Worm (Caenorhabditis elegans) whole organism, L3 larva: ENCODE results near the gene mat-2.

Source experiments
- aly-2 ChIP-seq: fragments of 150-350 bp; optimal IDR thresholded peaks from 2 replicates; lab custom pipeline; 2014; ENCODE audit warnings: missing biosample characterization, missing genetic modification characterization
- ceh-28 ChIP-seq: fragments of 150-350 bp; optimal IDR thresholded peaks from 2 replicates; lab custom pipeline; 2014; ENCODE audit warnings: missing biosample characterization, missing genetic modification reagents, missing genetic modification characterization
- fos-1 ChIP-seq: fragments of 150-350 bp; optimal IDR thresholded peaks from 2 replicates; lab custom pipeline; 2014; ENCODE audit warnings: missing biosample characterization, missing genetic modification characterization
- lin-15B ChIP-seq: fragments of 150-350 bp; optimal IDR thresholded peaks from 2 replicates; lab custom pipeline; 2014; ENCODE audit warnings: missing biosample characterization, missing genetic modification characterization
- nfya-1 ChIP-seq: sonication (generic microtip); optimal IDR thresholded peaks from 2 replicates; lab custom pipeline; 2017; ENCODE audit warnings: missing genetic modification characterization, mild to moderate bottlenecking, missing compliant biosample characterization, antibody characterized with exemption, moderate library complexity; ENCODE audit not compliant: insufficient read depth
- nhr-237 ChIP-seq: fragments of 150-350 bp; optimal IDR thresholded peaks from 2 replicates; lab custom pipeline; 2014; ENCODE audit warnings: missing biosample characterization, missing genetic modification characterization
- nhr-76 ChIP-seq: fragments of 150-350 bp; sonication (generic microtip); optimal IDR thresholded peaks from 5 replicates; lab custom pipeline; 2014; ENCODE audit warnings: missing biosample characterization, missing genetic modification characterization
- nhr-77 ChIP-seq: fragments of 150-350 bp; optimal IDR thresholded peaks from 2 replicates; lab custom pipeline; 2014; ENCODE audit warnings: missing biosample characterization, missing genetic modification characterization
- pqm-1 ChIP-seq: fragments of 150-350 bp; optimal IDR thresholded peaks from 2 replicates; lab custom pipeline; 2017; ENCODE audit warnings: missing biosample characterization, missing genetic modification characterization, inconsistent platforms
- snpc-4 ChIP-seq: fragments of 150-350 bp; optimal IDR thresholded peaks from 2 replicates; lab custom pipeline; 2014; ENCODE audit warnings: missing biosample characterization, missing genetic modification characterization
- tbx-2 ChIP-seq: sonication (generic microtip); optimal IDR thresholded peaks from 2 replicates; lab custom pipeline; 2016; ENCODE audit warnings: mild to moderate bottlenecking, missing genetic modification characterization, missing compliant biosample characterization
- unc-62 ChIP-seq: fragments of 150-350 bp; sonication (generic microtip); optimal IDR thresholded peaks from 4 replicates; lab custom pipeline; 2014; ENCODE audit warnings: missing biosample characterization, missing genetic modification reagents, missing genetic modification characterization

ce11 chrII:11150976-11151375 is 38.5 kb downstream of the mat-2 start:
- TF ChIP-seq ceh-28: no peak
- TF ChIP-seq nhr-237 (tag; lab: Kevin White, UChicago): no peak
- TF ChIP-seq nfya-1 (tag; lab: Kevin White, UChicago): no peak
- TF ChIP-seq snpc-4 (tag; lab: Kevin White, UChicago): no peak
- no peak for TF ChIP-seq unc-62
- TF ChIP-seq tbx-2 (tag; lab: Kevin White, UChicago): no peak
- TF ChIP-seq pqm-1 (tag; lab: Kevin White, UChicago): no peak
- TF ChIP-seq nhr-76 (tag; lab: Kevin White, UChicago): no peak
- TF ChIP-seq aly-2 (tag; lab: Kevin White, UChicago): no peak
- TF ChIP-seq nhr-77 (tag; lab: Kevin White, UChicago): no peak
- TF ChIP-seq lin-15B (tag; lab: Kevin White, UChicago): no peak
- no peak for TF ChIP-seq fos-1 (tag; lab: Kevin White, UChicago)
